Worm (Caenorhabditis elegans) whole organism, L3 larva: ENCODE measurements around the gene C43C3.4.

ENCODE experiments used
- fkh-10 ChIP-seq: sonication (generic microtip); optimal IDR thresholded peaks from 2 replicates; lab custom pipeline; 2017; ENCODE audit warnings: missing biosample characterization, missing genetic modification reagents, missing genetic modification characterization
- nhr-23 ChIP-seq: fragments of 150-350 bp; optimal IDR thresholded peaks from 2 replicates; lab custom pipeline; 2014; ENCODE audit warnings: missing biosample characterization, missing genetic modification reagents, missing genetic modification characterization
- nhr-237 ChIP-seq: fragments of 150-350 bp; optimal IDR thresholded peaks from 2 replicates; lab custom pipeline; 2014; ENCODE audit warnings: missing biosample characterization, missing genetic modification characterization
- nhr-77 ChIP-seq: fragments of 150-350 bp; optimal IDR thresholded peaks from 2 replicates; lab custom pipeline; 2014; ENCODE audit warnings: missing biosample characterization, missing genetic modification characterization
- unc-62 ChIP-seq: fragments of 150-350 bp; sonication (generic microtip); optimal IDR thresholded peaks from 4 replicates; lab custom pipeline; 2014; ENCODE audit warnings: missing biosample characterization, missing genetic modification reagents, missing genetic modification characterization
- zag-1 ChIP-seq: fragments of 150-350 bp; optimal IDR thresholded peaks from 2 replicates; lab custom pipeline; 2014; ENCODE audit warnings: missing biosample characterization, missing genetic modification characterization

- TF ChIP-seq unc-62 (GFP tag; lab: Kevin White, UChicago), result no peak
- TF ChIP-seq zag-1 (tag; lab: Kevin White, UChicago), result no peak
- TF ChIP-seq nhr-77 (tag; lab: Kevin White, UChicago), result no peak
- no peak for TF ChIP-seq fkh-10 (GFP tag; lab: Kevin White, UChicago)
- TF ChIP-seq nhr-237 (tag; lab: Kevin White, UChicago), result no peak
- peak; percentile 28 for TF ChIP-seq nhr-23
Observed at ce11 chrX:9638825-9639474, 35.7 kb downstream of the C43C3.4 start.
